Fruit fly (Drosophila melanogaster) whole organism, embryonic: Measurements from ENCODE around the gene CG40045.

ENCODE experiments used
- CG10209 ChIP-seq: fragments of 200-800 bp; sonication (Bioruptor generic); optimal IDR thresholded peaks from 3 replicates; lab custom pipeline; 2017; ENCODE audit warnings: missing biosample characterization, mild to moderate bottlenecking, missing genetic modification characterization, missing genetic modification reagents
- CG10366 ChIP-seq: fragments of 200-800 bp; sonication (Bioruptor generic); IDR thresholded peaks from 2 replicates; pipeline ENCODE4 v1.3.6; 2022; ENCODE audit warnings: missing biosample characterization, missing genetic modification characterization
- CG11696 ChIP-seq: fragments of 200-800 bp; sonication (Bioruptor generic); IDR thresholded peaks from 2 replicates; pipeline ENCODE4 v1.3.6; 2022; ENCODE audit warnings: missing biosample characterization, missing genetic modification characterization
- CG12155 ChIP-seq: fragments of 200-800 bp; sonication (Bioruptor generic); optimal IDR thresholded peaks from 3 replicates; lab custom pipeline; 2016; ENCODE audit warnings: missing biosample characterization, missing genetic modification characterization
- CG12299 ChIP-seq: fragments of 200-800 bp; sonication (Bioruptor generic); optimal IDR thresholded peaks from 2 replicates; lab custom pipeline; 2018; ENCODE audit warnings: missing biosample characterization, mild to moderate bottlenecking, missing genetic modification characterization
- CG12659 ChIP-seq: fragments of 200-800 bp; sonication (Bioruptor generic); optimal IDR thresholded peaks from 3 replicates; lab custom pipeline; 2017; ENCODE audit warnings: mild to moderate bottlenecking, missing biosample characterization, missing genetic modification reagents, missing genetic modification characterization
- CG13123 ChIP-seq: fragments of 200-800 bp; sonication (Bioruptor generic); optimal IDR thresholded peaks from 2 replicates; lab custom pipeline; 2016; ENCODE audit warnings: missing biosample characterization, missing genetic modification characterization
- CG13424 ChIP-seq: fragments of 200-800 bp; sonication (Bioruptor generic); optimal IDR thresholded peaks from 2 replicates; lab custom pipeline; 2019; ENCODE audit warnings: missing biosample characterization, mild to moderate bottlenecking, missing genetic modification characterization, moderate library complexity
- CG13624 ChIP-seq: fragments of 200-800 bp; sonication (Bioruptor generic); optimal IDR thresholded peaks from 2 replicates; lab custom pipeline; 2016; ENCODE audit warnings: missing biosample characterization, missing genetic modification characterization
- CG13894 ChIP-seq: fragments of 200-800 bp; sonication (Bioruptor generic); optimal IDR thresholded peaks from 3 replicates; lab custom pipeline; 2018; ENCODE audit warnings: missing biosample characterization, mild to moderate bottlenecking, missing genetic modification characterization, moderate library complexity
- CG1603 ChIP-seq: fragments of 200-800 bp; sonication (Bioruptor generic); optimal IDR thresholded peaks from 2 replicates; lab custom pipeline; 2019; ENCODE audit warnings: missing biosample characterization, mild to moderate bottlenecking, missing genetic modification characterization, moderate library complexity
- CG16813 ChIP-seq: fragments of 200-800 bp; sonication (Bioruptor generic); IDR thresholded peaks from 3 replicates; pipeline ENCODE4 v1.3.6; 2022; ENCODE audit warnings: missing biosample characterization, missing genetic modification characterization; ENCODE audit not compliant: partially characterized antibody
- CG17802 ChIP-seq: fragments of 200-800 bp; sonication (Bioruptor generic); optimal IDR thresholded peaks from 2 replicates; lab custom pipeline; 2018; ENCODE audit warnings: missing biosample characterization, mild to moderate bottlenecking, missing genetic modification characterization, moderate library complexity
- CG31388 ChIP-seq: fragments of 200-800 bp; sonication (Bioruptor generic); optimal IDR thresholded peaks from 2 replicates; lab custom pipeline; 2016; ENCODE audit warnings: missing biosample characterization, missing genetic modification characterization
- CG3726 ChIP-seq: fragments of 200-800 bp; sonication (Bioruptor generic); IDR thresholded peaks from 3 replicates; pipeline ENCODE4, ENCODE4 v1.3.6; 2022; ENCODE audit warnings: missing biosample characterization, missing genetic modification characterization
- CG5953 ChIP-seq: fragments of 200-800 bp; sonication (Bioruptor generic); IDR thresholded peaks from 2 replicates; pipeline ENCODE4 v1.3.6; 2022; ENCODE audit warnings: missing biosample characterization, missing genetic modification characterization
- CG6791 ChIP-seq: fragments of 200-800 bp; sonication (Bioruptor generic); IDR thresholded peaks from 3 replicates; pipeline ENCODE4 v1.3.6; 2022; ENCODE audit warnings: missing biosample characterization, missing genetic modification characterization; ENCODE audit not compliant: partially characterized antibody
- CG8478 ChIP-seq: fragments of >200 bp; optimal IDR thresholded peaks from 2 replicates; lab custom pipeline; 2018
- CG8924 ChIP-seq: fragments of 200-800 bp; optimal IDR thresholded peaks from 3 replicates; lab custom pipeline; 2019; ENCODE audit warnings: missing biosample characterization, mild to moderate bottlenecking, missing genetic modification characterization, moderate library complexity
- CG9437 ChIP-seq: fragments of 200-800 bp; sonication (Bioruptor generic); optimal IDR thresholded peaks from 2 replicates; lab custom pipeline; 2018; ENCODE audit warnings: missing biosample characterization, mild to moderate bottlenecking, missing genetic modification characterization
- CG9876 ChIP-seq: fragments of 200-800 bp; sonication (Bioruptor generic); optimal IDR thresholded peaks from 2 replicates; lab custom pipeline; 2016; ENCODE audit warnings: missing biosample characterization, missing genetic modification characterization
- E2f2 ChIP-seq: fragments of 200-800 bp; sonication (Bioruptor generic); IDR thresholded peaks from 2 replicates; pipeline ENCODE4 v1.3.6; 2022; ENCODE audit warnings: missing biosample characterization, missing genetic modification characterization
- Elba2 ChIP-seq: fragments of 200-800 bp; sonication (Bioruptor generic); optimal IDR thresholded peaks from 3 replicates; lab custom pipeline; 2016; ENCODE audit warnings: missing biosample characterization, missing genetic modification characterization
- Fer2 ChIP-seq: fragments of 200-800 bp; sonication (Bioruptor generic); optimal IDR thresholded peaks from 2 replicates; lab custom pipeline; 2018; ENCODE audit warnings: missing biosample characterization, mild to moderate bottlenecking, missing genetic modification characterization, moderate library complexity
- Gug ChIP-seq: fragments of 200-800 bp; sonication (Bioruptor generic); IDR thresholded peaks from 4 replicates; pipeline ENCODE4 v1.3.6; 2022; ENCODE audit warnings: missing biosample characterization, missing genetic modification characterization
- Mad ChIP-seq: fragments of 200-800 bp; sonication (Bioruptor generic); optimal IDR thresholded peaks from 2 replicates; lab custom pipeline; 2016; ENCODE audit warnings: missing biosample characterization, missing genetic modification characterization
- Mrtf ChIP-seq: fragments of 200-800 bp; sonication (Bioruptor generic); IDR thresholded peaks from 3 replicates; pipeline ENCODE4 v1.3.6; 2022; ENCODE audit warnings: missing biosample characterization, missing genetic modification characterization
- NfI ChIP-seq: fragments of 200-800 bp; sonication (Bioruptor generic); optimal IDR thresholded peaks from 3 replicates; lab custom pipeline; 2018; ENCODE audit warnings: missing biosample characterization, mild to moderate bottlenecking, missing genetic modification characterization, moderate library complexity
- Rx ChIP-seq: fragments of 200-800 bp; sonication (Bioruptor generic); IDR thresholded peaks from 2 replicates; pipeline ENCODE4 v1.3.6; 2022; ENCODE audit warnings: missing biosample characterization, missing genetic modification characterization
- Scr ChIP-seq: fragments of 200-800 bp; sonication (Bioruptor generic); IDR thresholded peaks from 2 replicates; pipeline ENCODE4 v1.3.6; 2022; ENCODE audit warnings: missing biosample characterization, missing genetic modification characterization; ENCODE audit not compliant: partially characterized antibody
- Sin3A ChIP-seq: fragments of >200 bp; optimal IDR thresholded peaks from 2 replicates; lab custom pipeline; 2018
- Spps ChIP-seq: fragments of 200-800 bp; sonication (Bioruptor generic); optimal IDR thresholded peaks from 2 replicates; lab custom pipeline; 2018; ENCODE audit warnings: missing biosample characterization, mild to moderate bottlenecking, missing genetic modification characterization
- Stat92E ChIP-seq, 3 experiments: fragments of >200 bp in 2 of 3; fragments of 200-800 bp in 1 of 3; sonication (Bioruptor generic) in 1 of 3; optimal IDR thresholded peaks; 2 replicates each; lab custom pipeline; 2017 to 2019; ENCODE audit warnings: missing biosample characterization in 3 of 3, missing genetic modification characterization in 3 of 3, mild to moderate bottlenecking in 1 of 3, moderate library complexity in 1 of 3
- Vsx1 ChIP-seq: fragments of 200-800 bp; sonication (Bioruptor generic); optimal IDR thresholded peaks from 2 replicates; lab custom pipeline; 2017; ENCODE audit warnings: missing biosample characterization, mild to moderate bottlenecking, missing genetic modification characterization, missing genetic modification reagents
- cato ChIP-seq: fragments of 200-800 bp; sonication (Bioruptor generic); optimal IDR thresholded peaks from 2 replicates; lab custom pipeline; 2016; ENCODE audit warnings: missing biosample characterization, missing genetic modification characterization, borderline replicate concordance
- crp ChIP-seq, 2 experiments: fragments of 200-800 bp; sonication (Bioruptor generic); optimal IDR thresholded peaks; 2 replicates in 1 of 2; 3 replicates in 1 of 2; lab custom pipeline; 2017; ENCODE audit warnings: missing biosample characterization in 2 of 2, missing genetic modification characterization in 2 of 2, mild to moderate bottlenecking in 1 of 2, moderate library complexity in 1 of 2
- dpn ChIP-seq, 2 experiments: fragments of 200-800 bp; sonication (Bioruptor generic); optimal IDR thresholded peaks; 3 replicates each; lab custom pipeline; 2016; ENCODE audit warnings: missing biosample characterization in 2 of 2, missing genetic modification characterization in 2 of 2
- ewg ChIP-seq: fragments of 200-800 bp; sonication (Bioruptor generic); optimal IDR thresholded peaks from 3 replicates; lab custom pipeline; 2017; ENCODE audit warnings: mild to moderate bottlenecking, missing biosample characterization, missing genetic modification reagents, missing genetic modification characterization
- fd96Cb ChIP-seq: fragments of 200-800 bp; sonication (Bioruptor generic); optimal IDR thresholded peaks from 2 replicates; lab custom pipeline; 2018; ENCODE audit warnings: missing biosample characterization, mild to moderate bottlenecking, missing genetic modification characterization, moderate library complexity
- hth ChIP-seq: fragments of >200 bp; optimal IDR thresholded peaks from 2 replicates; lab custom pipeline; 2017; ENCODE audit warnings: inconsistent platforms
- kni ChIP-seq: fragments of 200-800 bp; sonication (Bioruptor generic); optimal IDR thresholded peaks from 3 replicates; lab custom pipeline; 2017; ENCODE audit warnings: mild to moderate bottlenecking, missing biosample characterization, missing genetic modification reagents, missing genetic modification characterization
- lola ChIP-seq, 3 experiments: fragments of >200 bp in 2 of 3; fragments of 200-800 bp in 1 of 3; sonication (Bioruptor generic) in 1 of 3; optimal IDR thresholded peaks; 2 replicates each; lab custom pipeline; 2017 to 2019; ENCODE audit warnings: missing biosample characterization in 3 of 3, missing genetic modification characterization in 3 of 3, mild to moderate bottlenecking in 1 of 3, moderate library complexity in 1 of 3
- peb ChIP-seq: fragments of 200-800 bp; sonication (Bioruptor generic); IDR thresholded peaks from 2 replicates; pipeline ENCODE4 v1.3.6; 2022; ENCODE audit warnings: missing biosample characterization, missing genetic modification characterization
- pfk ChIP-seq: fragments of 200-800 bp; sonication (Bioruptor generic); optimal IDR thresholded peaks from 2 replicates; lab custom pipeline; 2018; ENCODE audit warnings: missing biosample characterization, mild to moderate bottlenecking, missing genetic modification characterization, moderate library complexity
- pnt ChIP-seq: fragments of 200-800 bp; sonication (Bioruptor generic); optimal IDR thresholded peaks from 3 replicates; lab custom pipeline; 2016; ENCODE audit warnings: missing biosample characterization, missing genetic modification characterization
- scrt ChIP-seq: fragments of 200-800 bp; sonication (Bioruptor generic); optimal IDR thresholded peaks from 2 replicates; lab custom pipeline; 2018; ENCODE audit warnings: missing biosample characterization, mild to moderate bottlenecking, missing genetic modification characterization, moderate library complexity
- sd ChIP-seq: fragments of 200-800 bp; sonication (Bioruptor generic); optimal IDR thresholded peaks from 3 replicates; lab custom pipeline; 2018; ENCODE audit warnings: missing biosample characterization, mild to moderate bottlenecking, missing genetic modification characterization, moderate library complexity
- ssp ChIP-seq: fragments of 200-800 bp; sonication (Bioruptor generic); IDR thresholded peaks from 2 replicates; pipeline ENCODE4 v1.3.6; 2022; ENCODE audit warnings: missing biosample characterization, missing genetic modification characterization
- ttk ChIP-seq: fragments of 200-800 bp; sonication (Bioruptor generic); IDR thresholded peaks from 2 replicates; pipeline ENCODE4 v2.1.2; 2022; ENCODE audit warnings: missing biosample characterization, missing genetic modification characterization
- twi ChIP-seq: fragments of 200-800 bp; optimal IDR thresholded peaks from 2 replicates; lab custom pipeline; 2019; ENCODE audit warnings: missing biosample characterization, mild to moderate bottlenecking, missing genetic modification characterization, moderate library complexity
- zfh2 ChIP-seq: fragments of 200-800 bp; sonication (Bioruptor generic); optimal IDR thresholded peaks from 2 replicates; lab custom pipeline; 2016; ENCODE audit warnings: missing biosample characterization, missing genetic modification characterization

The CG40045 gene

DNA sequence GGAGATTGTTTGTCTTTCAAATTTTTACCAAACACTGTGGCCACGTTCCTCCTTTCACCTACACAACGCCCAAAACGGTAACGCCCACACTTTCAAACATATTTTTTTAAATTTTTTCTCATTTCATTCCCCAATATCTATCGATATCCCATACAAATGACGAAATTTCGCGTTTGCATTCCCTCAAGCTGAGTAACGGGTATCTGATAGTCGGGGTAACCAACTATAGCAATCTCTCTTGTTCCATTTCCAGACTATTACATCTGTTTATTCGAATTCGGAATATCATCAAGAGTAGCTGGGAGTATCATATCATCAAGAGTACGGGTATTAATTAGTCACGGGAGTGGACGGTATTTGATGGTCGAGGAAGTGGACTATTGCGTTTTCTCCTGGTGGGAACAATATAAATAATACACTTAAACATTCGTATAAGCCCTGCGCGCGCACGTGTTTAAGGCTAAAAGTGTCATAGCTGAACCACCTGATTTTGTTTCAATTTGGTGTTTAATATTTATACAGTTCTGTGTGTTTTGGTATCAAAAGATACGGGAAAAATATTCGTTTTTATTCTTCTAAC lies 45.5 kb downstream of the CG40045 start, which contains the start of gene Snap25 (continued):
- TF ChIP-seq CG13894 (tag; lab: Kevin White, UChicago) (no peak), CG9876 (GFP tag; lab: Kevin White, UChicago) (no peak), zfh2 (GFP tag; lab: Kevin White, UChicago) (no peak), CG16813 (GFP tag; lab: Robert Waterston, UW) (peak; percentile 60), hth (no peak), CG12299 (tag; lab: Kevin White, UChicago) (no peak), scrt (GFP tag; lab: Kevin White, UChicago) (no peak), lola (GFP tag; optimal IDR thresholded peaks at IDR 0.05; lab: Kevin White, UChicago) (no peak), CG10209 (GFP tag; lab: Kevin White, UChicago) (no peak), sd (no peak), ewg (GFP tag; lab: Kevin White, UChicago) (peak; percentile 90), Stat92E (GFP tag; optimal IDR thresholded peaks at IDR 0.05; lab: Kevin White, UChicago) (no peak), CG13624 (GFP tag; lab: Kevin White, UChicago) (no peak), peb (GFP tag; lab: Robert Waterston, UW) (no peak), CG13123 (GFP tag; lab: Kevin White, UChicago) (no peak), CG13424 (tag; lab: Kevin White, UChicago) (no peak), pnt (no peak), cato (GFP tag; lab: Kevin White, UChicago) (no peak), Mrtf (no peak), ttk (GFP tag; lab: Robert Waterston, UW) (no peak), Fer2 (tag; lab: Kevin White, UChicago) (no peak), CG5953 (GFP tag; lab: Robert Waterston, UW) (no peak), Rx (GFP tag; lab: Robert Waterston, UW) (no peak), Elba2 (GFP tag; lab: Kevin White, UChicago) (no peak), CG12659 (GFP tag; lab: Kevin White, UChicago) (no peak), CG11696 (GFP tag; lab: Robert Waterston, UW) (no peak), CG10366 (GFP tag; lab: Robert Waterston, UW) (no peak), Gug (GFP tag; lab: Robert Waterston, UW) (no peak), Mad (GFP tag; lab: Kevin White, UChicago) (no peak), CG9437 (no peak), CG8478 (lab: Kevin White, UChicago) (no peak), Scr (GFP tag; lab: Robert Waterston, UW) (no peak), CG1603 (tag; lab: Kevin White, UChicago) (peak; percentile 55), CG12155 (GFP tag; lab: Kevin White, UChicago) (no peak), CG17802 (tag; lab: Kevin White, UChicago) (peak; percentile 16), crp (GFP tag; optimal IDR thresholded peaks at IDR 0.05; lab: Kevin White, UChicago) (no peak), Sin3A (lab: Kevin White, UChicago) (no peak), CG6791 (GFP tag; lab: Robert Waterston, UW) (no peak), fd96Cb (tag; lab: Kevin White, UChicago) (no peak), twi (no peak), E2f2 (no peak), dpn (GFP tag; optimal IDR thresholded peaks at IDR 0.05; lab: Kevin White, UChicago) (no peak), Spps (tag; lab: Kevin White, UChicago) (no peak), CG8924 (tag; lab: Kevin White, UChicago) (no peak), CG3726 (no peak), CG31388 (GFP tag; lab: Kevin White, UChicago) (no peak), pfk (GFP tag; lab: Kevin White, UChicago) (no peak), Vsx1 (GFP tag; lab: Kevin White, UChicago) (no peak), ssp (GFP tag; lab: Robert Waterston, UW) (peak; percentile 58; the same call in 1 of the 2 replicates), kni (GFP tag; lab: Kevin White, UChicago) (no peak), NfI (GFP tag; lab: Kevin White, UChicago) (no peak)
